Worm (Caenorhabditis elegans): Measurements from ENCODE around the gene F38E11.6.

F38E11.6 gene

DNA sequence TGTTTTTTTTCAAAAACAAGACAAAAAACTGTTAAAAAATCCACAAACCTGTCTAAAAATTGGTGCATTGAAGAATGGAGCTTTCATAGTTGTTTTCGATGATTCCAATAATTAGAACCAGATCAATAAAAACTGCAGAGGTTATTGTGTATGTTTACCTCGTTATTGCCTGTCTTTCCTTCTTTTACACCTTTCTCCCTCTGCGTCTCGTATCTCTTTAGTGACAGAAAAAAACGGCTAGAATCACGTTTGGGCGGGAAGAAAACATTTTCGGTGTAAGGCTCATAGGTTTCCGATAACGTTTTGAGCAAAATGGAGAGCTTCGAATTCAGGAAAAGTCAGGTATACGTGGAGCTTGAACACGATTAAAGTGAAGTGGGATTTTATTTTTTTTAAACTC is 41.3 kb upstream of the F38E11.6 start, which contains the start of gene ethe-1:
TSS of gene ethe-1 (minus strand) at position 150 of the 400 bp plus-strand sequence.
- TF ChIP-seq efl-1 (optimal IDR thresholded peaks at IDR 0.05) = peak; percentile 3 to 4
- peak in 1 of 2 experiments; percentile 91 for TF ChIP-seq efl-1 (GFP tag; optimal IDR thresholded peaks at IDR 0.05 in 1 of 2)
- peak; percentile 14 for TF ChIP-seq blmp-1 (tag; optimal IDR thresholded peaks at IDR 0.05)
- TF ChIP-seq snpc-4 (tag; optimal IDR thresholded peaks at IDR 0.05) = peak; percentile 32
- TF ChIP-seq lin-35 (GFP tag; optimal IDR thresholded peaks at IDR 0.05) = peak in 1 of 2 experiments; percentile 22
- TF ChIP-seq unc-30 (tag; optimal IDR thresholded peaks at IDR 0.05) = no peak
- TF ChIP-seq nhr-77 (tag; optimal IDR thresholded peaks at IDR 0.05) = no peak
- TF ChIP-seq dpl-1 (GFP tag; optimal IDR thresholded peaks at IDR 0.05) = peak in 2 of 3 experiments; percentile 0 to 26
- no peak for TF ChIP-seq efl-3 (GFP tag; optimal IDR thresholded peaks at IDR 0.05)

- no peak for TF ChIP-seq aly-2 (tag; optimal IDR thresholded peaks at IDR 0.05)
- no peak for TF ChIP-seq lin-15B (tag; optimal IDR thresholded peaks at IDR 0.05)
- no peak for TF ChIP-seq lsy-2 (tag; optimal IDR thresholded peaks at IDR 0.05)
- TF ChIP-seq jun-1 (tag; optimal IDR thresholded peaks at IDR 0.05) = no peak
- no peak for TF ChIP-seq pqm-1 (tag; optimal IDR thresholded peaks at IDR 0.05)
- TF ChIP-seq unc-98 (GFP tag; IDR thresholded peaks at IDR 0.05) = no peak
- no peak for TF ChIP-seq ets-5 (GFP tag; IDR thresholded peaks at IDR 0.05)
- no peak for TF ChIP-seq sox-4 (tag; optimal IDR thresholded peaks at IDR 0.05)
- TF ChIP-seq fkh-8 (tag; optimal IDR thresholded peaks at IDR 0.05) = no peak
- TF ChIP-seq nhr-85 (tag) = no peak
- TF ChIP-seq tbx-2 (tag; optimal IDR thresholded peaks at IDR 0.05) = no peak
- no peak for TF ChIP-seq C16A3.4 (tag; optimal IDR thresholded peaks at IDR 0.05)
- no peak for TF ChIP-seq skn-1 (tag; optimal IDR thresholded peaks at IDR 0.05)
Measured at ce11 chrIV:9506251-9506650, 38.9 kb upstream of the F38E11.6 start, which contains the start of gene ttr-9. ttr-9 (minus strand) TSS chrIV:9506351.

- TF ChIP-seq sptf-1 (tag; optimal IDR thresholded peaks at IDR 0.05) = no peak
- TF ChIP-seq zag-1 (tag; optimal IDR thresholded peaks at IDR 0.05) = no peak
- no peak for TF ChIP-seq lin-39 (tag; optimal IDR thresholded peaks at IDR 0.05)
- no peak for TF ChIP-seq ets-5 (GFP tag; IDR thresholded peaks at IDR 0.05)
- no peak for TF ChIP-seq fos-1 (tag; optimal IDR thresholded peaks at IDR 0.05)
- no peak for TF ChIP-seq hpl-2 (GFP tag; optimal IDR thresholded peaks at IDR 0.05)
- TF ChIP-seq isw-1 (GFP tag; IDR thresholded peaks at IDR 0.05) = no peak
- TF ChIP-seq ztf-11 (tag; optimal IDR thresholded peaks at IDR 0.05) = no peak
- TF ChIP-seq unc-86 (tag; optimal IDR thresholded peaks at IDR 0.05) = no peak
- peak; percentile 69 for TF ChIP-seq elt-2 (tag; optimal IDR thresholded peaks at IDR 0.05)
- TF ChIP-seq nhr-11 (tag; optimal IDR thresholded peaks at IDR 0.05) = no peak
- TF ChIP-seq snu-23 (GFP tag; optimal IDR thresholded peaks at IDR 0.05) = no peak
- TF ChIP-seq aha-1 (tag; optimal IDR thresholded peaks at IDR 0.05) = no peak
- TF ChIP-seq lir-3 (tag; optimal IDR thresholded peaks at IDR 0.05; ENCODE audit: poor library complexity) = no peak
- TF ChIP-seq efl-1 (optimal IDR thresholded peaks at IDR 0.05) = no peak
- TF ChIP-seq efl-1 (GFP tag; optimal IDR thresholded peaks at IDR 0.05 in 1 of 2) = peak in 1 of 2 experiments; percentile 69
- no peak for TF ChIP-seq ceh-63 (GFP tag; optimal IDR thresholded peaks at IDR 0.05)
Measured at ce11 chrIV:9500100-9500499, 32.8 kb upstream of the F38E11.6 start, which contains the start of gene ugt-21. ugt-21 (plus strand) TSS chrIV:9500311.

- no peak for TF ChIP-seq snu-23 (GFP tag; optimal IDR thresholded peaks at IDR 0.05)
- TF ChIP-seq lin-35 (GFP tag; optimal IDR thresholded peaks at IDR 0.05) = no peak
- TF ChIP-seq pax-3 (tag; optimal IDR thresholded peaks at IDR 0.05) = no peak
- no peak for TF ChIP-seq unc-130 (tag; optimal IDR thresholded peaks at IDR 0.05)
- no peak for TF ChIP-seq egl-13 (tag; optimal IDR thresholded peaks at IDR 0.05)
- TF ChIP-seq sup-37 (GFP tag; optimal IDR thresholded peaks at IDR 0.05) = no peak
- no peak for TF ChIP-seq nhr-71 (tag; optimal IDR thresholded peaks at IDR 0.05)
- TF ChIP-seq nhr-85 (tag) = no peak
- no peak for TF ChIP-seq C34B4.2 (tag; optimal IDR thresholded peaks at IDR 0.05)
Measured at ce11 chrIV:9499636-9500035, 32.3 kb upstream of the F38E11.6 start.

Measured in whole organism, L1 larva.